Fruit fly (Drosophila melanogaster): ENCODE results near the gene Oamb.

Oamb gene

dm6 chr3R:20714360-20714759, at the start of gene Oamb:
TSS of gene Oamb (minus strand) at chr3R:20714577.
- TF ChIP-seq CG8478 (optimal IDR thresholded peaks at IDR 0.05) (no peak), CTCF (optimal IDR thresholded peaks at IDR 0.05) (no peak)

- no peak for TF ChIP-seq CTCF (optimal IDR thresholded peaks at IDR 0.05)
- TF ChIP-seq CG8478 (optimal IDR thresholded peaks at IDR 0.05): no peak
These were observed 49.7 kb upstream of the Oamb start for dm6 chr3R:20764058-20764457.

dm6 chr3R:20762175-20762795, 47.9 kb upstream of the Oamb start, which contains the start of gene CG31195:
TSS of gene CG31195 (minus strand) at chr3R:20762369.
- TF ChIP-seq CG8478 (optimal IDR thresholded peaks at IDR 0.05) (no peak), CTCF (optimal IDR thresholded peaks at IDR 0.05) (no peak)

dm6 chr3R:20756429-20756828, 42.1 kb upstream of the Oamb start, which contains the start of gene Syp:
TSS of gene Syp (plus strand) at chr3R:20756729.
- TF ChIP-seq CTCF (optimal IDR thresholded peaks at IDR 0.05): no peak
- no peak for TF ChIP-seq CG8478 (optimal IDR thresholded peaks at IDR 0.05)

dm6 chr3R:20754991-20755390, 40.6 kb upstream of the Oamb start:
- TF ChIP-seq CTCF (optimal IDR thresholded peaks at IDR 0.05): no peak

dm6 chr3R:20749536-20749935, 35.2 kb upstream of the Oamb start:
- TF ChIP-seq CTCF (optimal IDR thresholded peaks at IDR 0.05): no peak
- no peak for TF ChIP-seq CG8478 (optimal IDR thresholded peaks at IDR 0.05)

dm6 chr3R:20748974-20749373, 34.6 kb upstream of the Oamb start, which contains the start of gene Prosalpha4T1:
TSS of gene Prosalpha4T1 (minus strand) at chr3R:20749074.
- TF ChIP-seq CTCF (optimal IDR thresholded peaks at IDR 0.05) (no peak), CG8478 (optimal IDR thresholded peaks at IDR 0.05) (no peak)

dm6 chr3R:20745238-20745637, 30.9 kb upstream of the Oamb start, which contains the start of gene CG31200:
TSS of gene CG31200 (minus strand) at chr3R:20745338.
- TF ChIP-seq CG8478 (optimal IDR thresholded peaks at IDR 0.05): no peak
- TF ChIP-seq CTCF (optimal IDR thresholded peaks at IDR 0.05): no peak

- TF ChIP-seq CG8478 (optimal IDR thresholded peaks at IDR 0.05) (no peak), CTCF (optimal IDR thresholded peaks at IDR 0.05) (no peak)
These were observed 29.4 kb upstream of the Oamb start, which contains the start of gene CG31199 for dm6 chr3R:20743769-20744168. TSS of gene CG31199 (minus strand) at chr3R:20743869.

dm6 chr3R:20739971-20740370, 25.6 kb upstream of the Oamb start, which contains the start of gene CG42322:
TSS of gene CG42322 (plus strand) at chr3R:20740108.
- TF ChIP-seq CTCF (optimal IDR thresholded peaks at IDR 0.05) (no peak), CG8478 (optimal IDR thresholded peaks at IDR 0.05) (no peak)

- no peak for TF ChIP-seq CTCF (optimal IDR thresholded peaks at IDR 0.05)
- no peak for TF ChIP-seq CG8478 (optimal IDR thresholded peaks at IDR 0.05)
These were observed 24.6 kb upstream of the Oamb start, which contains the start of gene CG17267 for dm6 chr3R:20739000-20739399. TSS of gene CG17267 (minus strand) at chr3R:20739100.

- TF ChIP-seq CTCF (optimal IDR thresholded peaks at IDR 0.05) (peak; percentile 45 to 61), CG8478 (optimal IDR thresholded peaks at IDR 0.05) (no peak)
These were observed 21.0 kb upstream of the Oamb start, which contains the start of gene Cdk2 for dm6 chr3R:20735405-20735804. TSS of gene Cdk2 (plus strand) at chr3R:20735623.

- TF ChIP-seq CTCF (optimal IDR thresholded peaks at IDR 0.05): no peak
- TF ChIP-seq CG8478 (optimal IDR thresholded peaks at IDR 0.05): no peak
These were observed 17.0 kb upstream of the Oamb start, which contains the start of gene CG31205 for dm6 chr3R:20731331-20731730. TSS of gene CG31205 (plus strand) at chr3R:20731631.

- no peak for TF ChIP-seq CG8478 (optimal IDR thresholded peaks at IDR 0.05)
These were observed 9.1 kb upstream of the Oamb start for dm6 chr3R:20723491-20723890.

- TF ChIP-seq CTCF (optimal IDR thresholded peaks at IDR 0.05) (no peak), CG8478 (optimal IDR thresholded peaks at IDR 0.05) (no peak)
These were observed 4.9 kb upstream of the Oamb start for dm6 chr3R:20719286-20719685.

- TF ChIP-seq CTCF (optimal IDR thresholded peaks at IDR 0.05) (no peak), CG8478 (optimal IDR thresholded peaks at IDR 0.05) (no peak)
These were observed 37.1 kb downstream of the Oamb start, which contains the start of gene CG4000 for dm6 chr3R:20677251-20677650. TSS of gene CG4000 (minus strand) at chr3R:20677351.
